Worm (Caenorhabditis elegans) whole organism, midembryonic: ENCODE data around the gene str-109.

Experiments used
- T22C8.4 ChIP-seq: fragments of 200-800 bp; sonication (Bioruptor generic); IDR thresholded peaks from 2 replicates; pipeline ENCODE4 v1.3.6; 2022; ENCODE audit warnings: missing genetic modification characterization, missing compliant biosample characterization
- cog-1 ChIP-seq: sonication (generic microtip); optimal IDR thresholded peaks from 2 replicates; lab custom pipeline; 2016; ENCODE audit warnings: missing genetic modification characterization, missing compliant biosample characterization
- flt-1 ChIP-seq: fragments of 200-800 bp; sonication (Bioruptor generic); IDR thresholded peaks from 2 replicates; pipeline ENCODE4 v1.3.6; 2022; ENCODE audit warnings: missing genetic modification characterization, missing compliant biosample characterization
- klf-2 ChIP-seq: fragments of 200-800 bp; sonication (Bioruptor generic); conservative IDR thresholded peaks from 2 replicates; pipeline ENCODE4 v1.3.6; 2022; ENCODE audit warnings: missing genetic modification reagents, missing genetic modification characterization, missing compliant biosample characterization
- med-1 ChIP-seq: sonication (generic microtip); optimal IDR thresholded peaks from 2 replicates; lab custom pipeline; 2017; ENCODE audit warnings: missing genetic modification characterization, mild to moderate bottlenecking, missing compliant biosample characterization, antibody characterized with exemption, missing genetic modification reagents; ENCODE audit not compliant: insufficient read depth
- ref-1 ChIP-seq: fragments of 200-800 bp; sonication (Bioruptor generic); conservative IDR thresholded peaks from 2 replicates; pipeline ENCODE4 v1.3.6; 2022; ENCODE audit warnings: missing genetic modification reagents, missing genetic modification characterization, missing compliant biosample characterization
- tab-1 ChIP-seq: fragments of 200-800 bp; sonication (Bioruptor generic); IDR thresholded peaks from 2 replicates; pipeline ENCODE4 v1.3.6; 2022; ENCODE audit warnings: missing genetic modification characterization, missing compliant biosample characterization
- ztf-23 ChIP-seq: fragments of 200-800 bp; sonication (Bioruptor generic); IDR thresholded peaks from 2 replicates; pipeline ENCODE4 v1.3.6; 2022; ENCODE audit warnings: missing genetic modification reagents, missing genetic modification characterization, missing compliant biosample characterization
- ztf-29 ChIP-seq: fragments of 200-800 bp; sonication (Bioruptor generic); IDR thresholded peaks from 2 replicates; pipeline ENCODE4 v1.3.6; 2022; ENCODE audit warnings: missing genetic modification reagents, missing genetic modification characterization, missing compliant biosample characterization

Gene str-109

DNA sequence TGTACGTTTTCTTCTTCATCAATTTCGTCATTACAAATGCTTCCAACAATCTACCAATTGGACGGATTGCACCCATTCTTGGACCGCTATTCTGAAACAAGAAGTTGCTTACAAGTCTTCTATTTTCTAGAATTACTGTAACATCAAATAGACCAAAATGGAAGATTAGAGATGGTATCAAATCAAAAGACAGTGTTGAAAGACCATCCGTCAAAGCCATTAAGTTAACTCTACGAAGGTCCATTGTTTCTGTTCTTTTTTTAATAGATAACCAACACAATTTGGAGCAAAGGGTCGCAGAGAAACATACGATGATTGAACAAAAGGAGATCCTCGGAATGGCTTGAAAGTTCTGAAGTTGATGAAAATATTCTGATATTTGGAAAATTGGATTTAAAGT lies 17.0 kb downstream of the str-109 start:
- TF ChIP-seq klf-2 (GFP tag; lab: Robert Waterston, UW) (no peak), cog-1 (no peak), tab-1 (no peak), ztf-23 (GFP tag; lab: Robert Waterston, UW) (no peak), flt-1 (GFP tag; lab: Robert Waterston, UW) (no peak), ztf-29 (GFP tag; lab: Robert Waterston, UW) (no peak), med-1 (GFP tag; lab: Kevin White, UChicago) (no peak), T22C8.4 (GFP tag; lab: Robert Waterston, UW) (no peak), ref-1 (GFP tag; lab: Robert Waterston, UW) (no peak)

DNA sequence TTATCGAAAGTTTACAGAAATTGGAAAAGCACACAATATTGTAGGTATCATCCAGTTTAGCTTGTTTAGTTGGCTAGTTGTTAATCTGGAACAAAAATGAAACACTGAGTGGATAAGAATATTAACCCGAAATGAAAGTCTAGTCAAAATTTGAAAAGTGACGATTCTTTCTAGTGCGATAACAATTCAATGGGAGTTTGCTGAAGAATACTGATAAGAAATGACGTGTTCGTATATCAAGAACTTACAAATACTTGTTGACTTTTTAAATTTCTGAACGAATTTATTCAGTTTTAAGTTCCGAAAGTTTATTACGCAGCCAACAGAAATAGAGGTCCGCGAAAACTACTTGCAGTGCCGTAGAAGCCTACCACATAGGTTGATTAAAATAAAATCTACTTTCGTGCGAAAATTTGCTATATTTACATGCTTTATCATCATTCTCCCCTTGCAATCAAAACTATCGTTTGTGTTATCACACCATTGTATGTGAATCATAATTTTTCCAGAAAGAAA lies 18.9 kb downstream of the str-109 start, which contains the start of gene fbxa-88:
fbxa-88 (minus strand) TSS at position 51 of the 516 bp plus-strand sequence.
- TF ChIP-seq ref-1 (GFP tag; lab: Robert Waterston, UW): no peak
- TF ChIP-seq ztf-23 (GFP tag; lab: Robert Waterston, UW): no peak

DNA sequence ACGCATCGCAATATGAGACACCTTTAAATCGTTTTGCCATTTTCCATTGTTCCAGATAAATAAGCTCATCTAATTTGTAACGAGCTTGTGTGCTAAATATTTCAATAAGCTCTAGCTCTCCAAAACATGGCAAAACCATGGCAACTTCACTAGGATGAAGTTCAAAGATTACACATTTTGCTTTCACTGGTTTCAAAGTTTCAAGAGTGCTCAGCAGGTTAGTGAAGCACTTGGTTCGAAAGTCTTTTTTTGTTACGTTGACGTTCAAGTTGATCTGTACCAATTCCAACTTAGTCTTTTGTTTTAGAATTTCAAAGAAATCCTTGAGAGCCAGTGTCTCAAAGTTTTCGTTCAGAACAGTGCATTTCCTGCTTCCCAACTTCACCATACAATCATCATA lies 19.7 kb downstream of the str-109 start, which contains the start of gene fbxa-18:
fbxa-18 (plus strand) TSS at position 301 of the 400 bp plus-strand sequence.
- TF ChIP-seq ztf-29 (GFP tag; lab: Robert Waterston, UW) (no peak), flt-1 (GFP tag; lab: Robert Waterston, UW) (no peak), klf-2 (GFP tag; lab: Robert Waterston, UW) (no peak), ref-1 (GFP tag; lab: Robert Waterston, UW) (no peak), tab-1 (no peak), T22C8.4 (GFP tag; lab: Robert Waterston, UW) (no peak), cog-1 (no peak), med-1 (GFP tag; lab: Kevin White, UChicago) (no peak), ztf-23 (GFP tag; lab: Robert Waterston, UW) (no peak)

- TF ChIP-seq tab-1 (no peak), cog-1 (no peak), T22C8.4 (GFP tag; lab: Robert Waterston, UW) (no peak), ztf-29 (GFP tag; lab: Robert Waterston, UW) (no peak), klf-2 (GFP tag; lab: Robert Waterston, UW) (no peak), med-1 (GFP tag; lab: Kevin White, UChicago) (no peak), flt-1 (GFP tag; lab: Robert Waterston, UW) (no peak), ref-1 (GFP tag; lab: Robert Waterston, UW) (no peak), ztf-23 (GFP tag; lab: Robert Waterston, UW) (no peak)
Observed at ce11 chrV:16141071-16141470, 21.0 kb downstream of the str-109 start, which contains the start of gene clc-32. clc-32 (minus strand) TSS chrV:16141171.

DNA sequence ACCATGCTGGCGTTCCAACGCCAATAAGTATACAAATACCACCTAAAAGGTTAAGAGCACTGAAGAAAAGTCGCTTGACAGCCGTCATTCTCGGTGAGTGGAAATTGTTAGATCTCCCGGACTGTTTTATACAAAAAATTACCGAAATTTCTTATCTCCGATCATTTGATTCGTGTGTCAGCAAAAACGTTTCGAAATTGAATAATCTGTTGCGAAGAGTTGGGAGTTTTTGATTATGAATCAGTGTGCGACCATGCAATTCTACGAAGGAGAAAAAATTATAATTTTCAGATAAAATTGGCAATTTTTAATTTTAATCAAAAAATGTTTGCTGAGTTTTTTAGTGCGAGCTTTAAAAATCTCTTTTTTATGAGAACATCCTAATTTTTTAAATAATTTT lies 22.5 kb downstream of the str-109 start, which contains the start of gene clc-11:
clc-11 (minus strand) TSS at position 101 of the 400 bp plus-strand sequence.
- TF ChIP-seq T22C8.4 (GFP tag; lab: Robert Waterston, UW): no peak
- TF ChIP-seq ref-1 (GFP tag; lab: Robert Waterston, UW): no peak
- TF ChIP-seq cog-1: no peak
- TF ChIP-seq med-1 (GFP tag; lab: Kevin White, UChicago): no peak
- TF ChIP-seq tab-1: no peak
- TF ChIP-seq flt-1 (GFP tag; lab: Robert Waterston, UW): no peak
- TF ChIP-seq ztf-23 (GFP tag; lab: Robert Waterston, UW): no peak
- TF ChIP-seq klf-2 (GFP tag; lab: Robert Waterston, UW): no peak
- TF ChIP-seq ztf-29 (GFP tag; lab: Robert Waterston, UW): no peak

DNA sequence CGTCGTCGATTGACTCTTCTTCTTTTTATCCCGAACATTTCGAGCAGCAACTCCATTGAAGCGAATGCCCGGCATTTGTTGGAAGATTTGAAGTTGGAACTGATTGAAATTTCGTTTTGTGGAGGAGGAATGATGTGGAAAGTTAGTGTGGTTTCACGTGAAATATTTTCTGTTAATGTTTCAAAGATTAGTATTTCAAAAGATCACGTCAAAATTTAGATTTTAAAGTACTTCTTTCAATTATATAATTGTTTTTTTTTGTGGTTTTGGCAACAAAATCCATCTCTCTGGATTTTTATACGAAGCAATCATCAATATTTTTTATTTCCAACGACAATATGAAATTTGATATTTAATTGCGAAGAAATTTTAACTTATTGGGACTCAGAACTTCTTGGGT lies 25.0 kb downstream of the str-109 start, which contains the start of gene F44G3.7:
F44G3.7 (minus strand) TSS at position 101 of the 400 bp plus-strand sequence.
- no peak for TF ChIP-seq ref-1 (GFP tag; lab: Robert Waterston, UW)
- TF ChIP-seq klf-2 (GFP tag; lab: Robert Waterston, UW): no peak
- TF ChIP-seq ztf-29 (GFP tag; lab: Robert Waterston, UW): no peak
- no peak for TF ChIP-seq flt-1 (GFP tag; lab: Robert Waterston, UW)

DNA sequence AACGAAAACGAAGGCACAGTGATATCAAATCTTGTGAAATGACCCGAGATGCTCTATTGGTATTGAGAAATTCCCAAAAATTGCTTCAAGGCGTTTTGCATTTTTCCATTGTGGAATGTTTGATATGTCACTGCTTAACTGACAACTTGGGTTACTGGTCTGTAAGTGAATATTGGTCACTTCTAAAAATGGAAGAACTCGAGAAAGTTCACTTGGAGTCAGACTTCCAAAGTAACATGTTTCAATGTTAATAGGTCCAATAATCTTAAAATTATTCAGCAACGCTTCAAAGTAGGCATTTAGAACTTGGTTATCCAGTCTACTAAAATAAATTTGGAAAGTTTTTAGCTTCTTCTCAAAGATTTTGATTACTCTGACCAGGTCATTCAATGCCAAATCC lies 29.3 kb downstream of the str-109 start, which contains the start of gene fbxa-144:
fbxa-144 (minus strand) TSS at position 101 of the 400 bp plus-strand sequence.
- no peak for TF ChIP-seq ref-1 (GFP tag; lab: Robert Waterston, UW)
- no peak for TF ChIP-seq cog-1
- no peak for TF ChIP-seq flt-1 (GFP tag; lab: Robert Waterston, UW)
- no peak for TF ChIP-seq T22C8.4 (GFP tag; lab: Robert Waterston, UW)
- no peak for TF ChIP-seq klf-2 (GFP tag; lab: Robert Waterston, UW)
- TF ChIP-seq med-1 (GFP tag; lab: Kevin White, UChicago): no peak
- no peak for TF ChIP-seq ztf-23 (GFP tag; lab: Robert Waterston, UW)
- no peak for TF ChIP-seq ztf-29 (GFP tag; lab: Robert Waterston, UW)
- TF ChIP-seq tab-1: no peak

DNA sequence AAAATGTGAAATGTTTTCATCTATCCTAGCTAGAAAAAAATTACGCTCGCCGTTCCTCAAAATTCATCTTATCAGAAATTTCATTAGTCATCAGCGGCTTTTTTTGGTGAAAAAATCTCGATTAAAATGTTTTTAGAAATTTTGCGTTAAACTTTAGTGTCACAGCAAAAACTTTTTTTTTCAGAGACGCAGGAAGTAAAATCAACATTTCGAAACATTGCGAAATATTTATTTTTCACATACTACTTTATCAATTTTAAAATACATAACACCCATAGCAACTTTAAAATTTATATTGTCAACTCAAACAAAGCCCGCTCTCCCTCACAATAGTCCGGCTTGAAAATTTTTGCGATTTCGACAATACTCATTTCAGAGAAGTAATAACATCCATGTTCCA lies 29.8 kb downstream of the str-109 start:
- TF ChIP-seq klf-2 (GFP tag; lab: Robert Waterston, UW) (no peak), T22C8.4 (GFP tag; lab: Robert Waterston, UW) (no peak), ztf-23 (GFP tag; lab: Robert Waterston, UW) (no peak), cog-1 (no peak), tab-1 (no peak), ztf-29 (GFP tag; lab: Robert Waterston, UW) (no peak), ref-1 (GFP tag; lab: Robert Waterston, UW) (no peak), med-1 (GFP tag; lab: Kevin White, UChicago) (no peak), flt-1 (GFP tag; lab: Robert Waterston, UW) (no peak)

DNA sequence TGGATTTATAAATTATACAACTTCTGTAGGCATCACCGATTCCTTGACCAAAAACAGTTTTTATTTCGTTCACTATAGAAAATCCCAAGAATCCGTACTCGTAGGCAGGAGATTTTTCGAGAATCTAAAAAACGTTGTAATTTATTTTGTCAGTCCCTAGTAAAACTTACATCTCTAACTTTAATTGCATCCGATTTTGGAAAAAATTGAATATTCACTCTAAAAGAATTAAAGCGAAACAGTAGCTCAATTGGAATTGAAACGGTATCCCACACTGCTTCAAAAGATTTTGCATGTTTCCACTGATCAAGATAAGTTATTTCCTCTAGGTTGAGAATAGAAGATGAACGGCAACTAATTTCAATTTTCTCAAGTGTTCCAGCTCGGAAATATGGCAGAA lies 30.8 kb downstream of the str-109 start, which contains the start of gene fbxa-142:
fbxa-142 (minus strand) TSS at position 101 of the 400 bp plus-strand sequence.
- TF ChIP-seq flt-1 (GFP tag; lab: Robert Waterston, UW) (no peak), tab-1 (no peak)
